Worm (Caenorhabditis elegans) whole organism, L4 larva: ENCODE results near the gene F59E11.5.
A peak's percentile ranks its signal among the peaks of the same experiment; 100 is the strongest.

Experiments
- D1046.2 ChIP-seq: fragments of 200-800 bp; sonication (Bioruptor generic); IDR thresholded peaks from 2 replicates; pipeline ENCODE4 v1.3.6; 2022; ENCODE audit warnings: missing genetic modification characterization, missing compliant biosample characterization
- F10B5.3 ChIP-seq: sonication (generic microtip); optimal IDR thresholded peaks from 2 replicates; lab custom pipeline; 2016; ENCODE audit warnings: mild to moderate bottlenecking, missing genetic modification characterization, missing compliant biosample characterization
- F37D6.2 ChIP-seq: sonication (generic microtip); optimal IDR thresholded peaks from 2 replicates; lab custom pipeline; 2016; ENCODE audit warnings: mild to moderate bottlenecking, missing genetic modification characterization, missing compliant biosample characterization
- aha-1 ChIP-seq: fragments of 150-350 bp; peaks from one replicate; lab custom pipeline; 2014; ENCODE audit warnings: missing biosample characterization, missing genetic modification characterization
- cey-2 ChIP-seq: sonication (generic microtip); optimal IDR thresholded peaks from 3 replicates; lab custom pipeline; 2017; ENCODE audit warnings: missing genetic modification characterization, mild to moderate bottlenecking, missing compliant biosample characterization, antibody characterized with exemption, borderline replicate concordance; ENCODE audit not compliant: insufficient read depth
- daf-12 ChIP-seq: fragments of 150-350 bp; optimal IDR thresholded peaks from 2 replicates; lab custom pipeline; 2014; ENCODE audit warnings: missing biosample characterization, missing genetic modification reagents, missing genetic modification characterization
- daf-19 ChIP-seq: fragments of 200-800 bp; sonication (Bioruptor generic); conservative IDR thresholded peaks from 2 replicates; pipeline ENCODE4 v1.3.6; 2022; ENCODE audit warnings: missing genetic modification characterization, missing compliant biosample characterization
- dmd-8 ChIP-seq: fragments of 200-800 bp; sonication (Bioruptor generic); IDR thresholded peaks from 2 replicates; pipeline ENCODE4 v1.3.6; 2022; ENCODE audit warnings: missing genetic modification characterization, missing compliant biosample characterization
- egl-27 ChIP-seq: sonication (generic microtip); optimal IDR thresholded peaks from 3 replicates; lab custom pipeline; 2017; ENCODE audit warnings: missing biosample characterization, missing genetic modification reagents, missing genetic modification characterization
- hlh-30 ChIP-seq: sonication (generic microtip); optimal IDR thresholded peaks from 2 replicates; lab custom pipeline; 2017; ENCODE audit warnings: antibody characterized with exemption, mild to moderate bottlenecking, missing genetic modification characterization, missing compliant biosample characterization; ENCODE audit not compliant: insufficient read depth
- lin-1 ChIP-seq: fragments of 200-800 bp; sonication (Bioruptor generic); IDR thresholded peaks from 2 replicates; pipeline ENCODE4 v1.3.6; 2022; ENCODE audit warnings: missing genetic modification reagents, missing genetic modification characterization, missing compliant biosample characterization
- lin-13 ChIP-seq: fragments of 150-350 bp; optimal IDR thresholded peaks from 2 replicates; lab custom pipeline; 2014; ENCODE audit warnings: missing biosample characterization, missing genetic modification reagents, missing genetic modification characterization
- lin-29 ChIP-seq: fragments of 200-800 bp; sonication (Bioruptor generic); IDR thresholded peaks from 2 replicates; pipeline ENCODE4 v1.3.6; 2022; ENCODE audit warnings: missing genetic modification reagents, missing genetic modification characterization, missing compliant biosample characterization
- madf-9 ChIP-seq: fragments of 200-800 bp; sonication (Bioruptor generic); conservative IDR thresholded peaks from 2 replicates; pipeline ENCODE4 v1.3.6; 2022; ENCODE audit warnings: missing genetic modification reagents, missing genetic modification characterization, missing compliant biosample characterization
- mep-1 ChIP-seq: fragments of 150-350 bp; sonication (generic microtip); optimal IDR thresholded peaks from 3 replicates; lab custom pipeline; 2014; ENCODE audit warnings: missing biosample characterization, missing genetic modification characterization
- mes-2 ChIP-seq: sonication (generic microtip); optimal IDR thresholded peaks from 2 replicates; lab custom pipeline; 2016; ENCODE audit warnings: missing genotype, mild to moderate bottlenecking, missing genetic modification characterization, missing compliant biosample characterization; ENCODE audit not compliant: poor library complexity, severe bottlenecking
- nhr-102 ChIP-seq: sonication (generic microtip); optimal IDR thresholded peaks from 2 replicates; lab custom pipeline; 2016; ENCODE audit warnings: mild to moderate bottlenecking, missing genetic modification characterization, moderate library complexity, missing compliant biosample characterization
- nhr-41 ChIP-seq: fragments of 200-800 bp; sonication (Bioruptor generic); IDR thresholded peaks from 2 replicates; pipeline ENCODE4 v1.3.6; 2022; ENCODE audit warnings: missing genetic modification reagents, missing genetic modification characterization, missing compliant biosample characterization
- rbr-2 ChIP-seq: sonication (generic microtip); optimal IDR thresholded peaks from 2 replicates; lab custom pipeline; 2016; ENCODE audit warnings: missing genotype, missing genetic modification characterization, missing compliant biosample characterization
- spr-1 ChIP-seq: sonication (generic microtip); optimal IDR thresholded peaks from 2 replicates; lab custom pipeline; 2016; ENCODE audit warnings: mild to moderate bottlenecking, missing genetic modification characterization, missing compliant biosample characterization
- unc-62 ChIP-seq, 3 experiments: fragments of 150-350 bp in 1 of 3; sonication (generic microtip); optimal IDR thresholded peaks in 2 of 3; peaks in 1 of 3; 1 replicate in 1 of 3; 2 replicates in 2 of 3; lab custom pipeline; 2014 to 2017; ENCODE audit warnings: missing biosample characterization in 3 of 3, missing genetic modification characterization in 3 of 3, missing genetic modification reagents in 3 of 3, missing genotype in 1 of 3
- zip-11 ChIP-seq: fragments of 200-800 bp; sonication (Bioruptor generic); IDR thresholded peaks from 2 replicates; pipeline ENCODE4 v1.3.6; 2022; ENCODE audit warnings: missing genetic modification characterization, missing compliant biosample characterization
- ztf-11 ChIP-seq: fragments of 150-350 bp; optimal IDR thresholded peaks from 2 replicates; lab custom pipeline; 2014; ENCODE audit warnings: missing biosample characterization, missing genetic modification characterization

The F59E11.5 gene

DNA sequence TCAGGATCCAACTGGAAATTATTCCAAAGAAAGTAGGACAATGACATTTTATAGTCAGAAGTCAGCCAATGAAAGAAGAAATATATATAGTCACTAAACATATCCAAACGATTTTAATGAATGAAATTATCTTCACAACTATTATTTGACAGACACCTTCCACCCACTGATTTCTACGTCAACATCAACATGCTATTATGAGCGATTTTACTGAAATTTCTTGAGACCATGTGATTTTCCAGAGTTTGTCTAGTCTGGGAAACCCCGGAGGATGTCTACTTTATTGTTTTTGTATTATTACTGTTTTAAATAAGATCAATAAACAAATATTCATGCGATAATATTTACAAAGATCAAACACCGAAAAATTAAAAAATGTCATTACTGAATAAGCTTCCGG is 20.6 kb downstream of the F59E11.5 start, which contains the start of gene srt-18:
TSS of gene srt-18 (minus strand) at position 101 of the 400 bp plus-strand sequence.
- TF ChIP-seq dmd-8 (GFP tag; lab: Robert Waterston, UW), result no peak
- TF ChIP-seq, all 104 proteins: peak for 0

DNA sequence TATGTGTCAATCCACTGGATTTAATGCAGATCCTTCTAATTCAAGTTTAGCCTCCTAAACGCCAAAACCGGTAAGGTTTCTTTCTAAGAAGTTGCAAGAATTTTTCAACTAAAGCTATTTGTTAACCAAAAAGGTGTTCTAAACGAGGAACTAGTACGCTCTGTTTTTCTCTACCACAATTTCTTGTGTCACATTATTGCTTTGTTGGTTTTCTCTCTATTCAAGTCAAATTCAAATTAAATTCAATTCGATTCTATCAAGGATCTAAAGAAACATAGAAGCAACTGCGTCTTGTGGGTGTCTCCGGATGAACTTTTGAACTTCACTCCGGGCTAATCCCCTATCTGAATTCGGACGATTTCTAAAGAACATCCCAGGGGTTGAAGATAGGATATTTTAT is 21.6 kb downstream of the F59E11.5 start, which contains the start of gene oac-40:
TSS of gene oac-40 (plus strand) at position 301 of the 400 bp plus-strand sequence.
- TF ChIP-seq nhr-102 (tag; lab: Kevin White, UChicago) (no peak), lin-1 (GFP tag; lab: Robert Waterston, UW) (no peak), zip-11 (GFP tag; lab: Robert Waterston, UW) (no peak), daf-12 (tag; lab: Kevin White, UChicago) (no peak), hlh-30 (no peak), daf-19 (GFP tag; lab: Robert Waterston, UW) (no peak), ztf-11 (tag; lab: Kevin White, UChicago) (no peak), spr-1 (no peak), F10B5.3 (no peak), lin-29 (GFP tag; lab: Robert Waterston, UW) (no peak), mes-2 (no peak), lin-13 (GFP tag; lab: Kevin White, UChicago) (no peak)

DNA sequence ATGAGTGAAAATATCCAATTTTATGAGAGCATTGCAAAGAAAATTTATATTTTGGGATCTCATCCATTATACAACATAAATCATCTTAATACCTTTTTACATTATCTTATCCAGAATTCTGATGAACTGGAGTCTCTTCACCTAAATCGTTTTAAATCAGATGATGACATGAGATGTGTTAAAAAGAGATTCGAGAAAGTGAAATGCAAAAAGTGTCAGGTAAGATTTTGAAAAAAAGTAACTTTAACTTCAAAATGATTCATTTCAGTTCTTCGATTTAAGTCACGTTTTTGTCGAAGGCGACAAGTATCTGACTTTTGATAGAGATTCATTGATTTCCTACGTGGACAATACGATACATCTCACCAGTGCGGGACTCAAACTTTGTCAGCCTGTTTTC is 24.0 kb downstream of the F59E11.5 start:
- TF ChIP-seq rbr-2 (no peak), madf-9 (GFP tag; lab: Robert Waterston, UW) (no peak), unc-62 (GFP tag; optimal IDR thresholded peaks at IDR 0.05 in 1 of 2; lab: Kevin White, UChicago) (peak in 1 of 2 experiments; percentile 97), unc-62 (tag; optimal IDR thresholded peaks at IDR 0.05; lab: Kevin White, UChicago) (no peak), nhr-41 (GFP tag; lab: Robert Waterston, UW) (no peak), aha-1 (no peak)

DNA sequence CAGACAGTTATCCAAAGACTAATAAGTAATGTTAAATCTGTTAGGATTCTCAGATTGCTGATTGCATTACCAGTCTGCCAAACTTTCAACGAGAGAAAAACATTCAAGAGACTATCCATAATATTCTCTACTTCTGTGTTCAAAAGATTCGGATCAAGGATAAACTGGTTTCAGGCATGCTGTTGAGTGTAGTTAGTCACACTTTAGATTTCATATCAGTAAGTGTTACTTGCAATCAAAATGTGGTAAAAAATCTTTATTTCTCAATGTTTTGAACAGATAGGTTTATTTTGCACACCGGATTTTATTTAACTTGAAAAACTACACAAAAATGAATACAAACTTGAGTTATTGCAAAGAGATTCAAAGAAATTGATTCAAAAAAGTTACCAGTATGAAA is 27.2 kb downstream of the F59E11.5 start, which contains the start of gene oac-41:
TSS of gene oac-41 (minus strand) at position 101 of the 400 bp plus-strand sequence.
- TF ChIP-seq egl-27 (tag; lab: Kevin White, UChicago), result no peak

DNA sequence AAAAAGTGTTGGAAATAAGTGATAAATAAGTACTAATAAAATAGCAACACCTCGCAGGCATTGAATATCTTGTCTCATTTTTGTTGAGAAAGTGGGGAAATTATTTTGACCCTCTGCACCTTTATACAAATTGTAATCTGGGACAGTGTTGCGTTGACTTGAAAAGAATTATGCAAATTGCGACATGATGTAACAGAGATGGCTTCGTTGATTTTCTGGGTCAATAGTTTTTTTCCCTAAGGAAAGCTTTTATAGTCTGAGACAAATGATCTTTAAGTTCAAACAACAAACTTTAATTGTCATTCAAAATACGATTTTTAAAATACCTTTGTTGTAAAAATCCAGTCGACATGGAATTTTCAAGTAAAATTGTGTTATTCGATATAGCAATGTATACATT is 29.8 kb downstream of the F59E11.5 start, which contains the start of gene bus-1:
TSS of gene bus-1 (minus strand) at position 101 of the 400 bp plus-strand sequence.
- TF ChIP-seq unc-62 (GFP tag; optimal IDR thresholded peaks at IDR 0.05 in 1 of 2; lab: Kevin White, UChicago) (peak in 1 of 2 experiments; percentile 58), unc-62 (tag; optimal IDR thresholded peaks at IDR 0.05; lab: Kevin White, UChicago) (no peak), cey-2 (tag; lab: Kevin White, UChicago) (no peak)

DNA sequence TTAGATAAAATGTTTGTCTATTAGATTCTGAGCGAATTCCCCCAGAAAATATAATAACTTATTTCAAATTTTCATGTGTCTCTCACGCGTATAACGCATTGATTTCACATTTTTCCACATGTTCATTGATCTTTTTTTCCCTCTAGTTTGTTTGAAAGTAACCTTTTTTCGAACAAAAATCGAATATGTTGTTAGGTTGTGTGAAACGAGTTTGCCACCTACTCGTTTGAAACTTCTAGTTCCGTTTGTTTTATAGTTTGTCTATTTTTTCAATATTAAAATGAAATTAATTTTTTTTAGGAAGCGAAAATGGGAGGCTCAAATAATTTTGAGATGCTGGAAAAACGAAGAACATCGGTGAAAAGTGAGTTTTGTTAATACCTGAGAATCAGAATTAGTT is 35.3 kb downstream of the F59E11.5 start, which contains the start of gene C25E10.5:
TSS of gene C25E10.5 (plus strand) at position 301 of the 400 bp plus-strand sequence.
- no peak for TF ChIP-seq nhr-102 (tag; lab: Kevin White, UChicago)
- TF ChIP-seq D1046.2 (GFP tag; lab: Robert Waterston, UW), result no peak
- TF ChIP-seq mep-1 (tag; lab: Kevin White, UChicago), result no peak

DNA sequence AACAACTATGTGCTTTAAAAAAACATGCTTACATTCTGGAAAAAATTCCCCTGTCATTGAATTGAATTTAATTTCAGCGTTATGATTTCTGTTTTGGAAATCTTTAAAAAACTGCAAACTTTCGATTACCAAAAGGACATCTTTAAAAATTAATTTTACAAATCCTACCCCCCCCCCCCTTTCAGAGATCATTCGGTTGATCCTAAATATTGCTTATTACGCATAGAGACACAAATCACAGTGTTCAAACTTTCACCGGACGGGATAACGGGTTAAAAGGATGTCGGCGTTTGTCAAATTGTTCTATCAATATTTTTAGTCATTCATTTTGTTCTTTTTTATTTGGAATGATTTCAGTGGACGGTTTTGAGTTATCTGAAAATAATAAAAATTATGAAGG is 38.4 kb downstream of the F59E11.5 start, which contains the start of gene C25E10.4:
TSS of gene C25E10.4 (plus strand) at position 301 of the 400 bp plus-strand sequence.
- TF ChIP-seq F37D6.2 (tag; lab: Kevin White, UChicago) (no peak), aha-1 (peak; percentile 37)
- TF ChIP-seq, all 104 proteins: peak for 1

DNA sequence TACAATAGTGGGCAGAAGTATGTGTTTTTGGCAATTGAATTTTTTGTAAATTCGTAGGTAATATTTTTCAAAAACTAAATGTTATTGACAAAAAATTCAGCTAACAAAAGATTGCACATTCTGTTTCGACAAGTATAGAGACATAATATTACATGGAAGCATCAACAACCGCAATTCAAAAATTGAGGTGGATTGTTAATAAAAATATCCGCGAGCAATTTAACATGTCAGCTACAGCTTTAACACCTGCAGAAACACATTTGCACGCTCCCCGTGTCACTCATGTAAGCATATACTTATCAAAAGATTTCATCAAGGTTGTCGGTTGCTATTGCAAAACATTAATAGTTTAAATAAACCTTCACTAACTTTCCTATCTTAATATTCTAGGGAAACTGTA is 40.8 kb downstream of the F59E11.5 start, which contains the start of gene srsx-34:
TSS of gene srsx-34 (plus strand) at position 301 of the 400 bp plus-strand sequence.
- TF ChIP-seq aha-1 (peak; percentile 31), hlh-30 (no peak)
- TF ChIP-seq, all 104 proteins: peak for 1
